Worm (Caenorhabditis elegans) whole organism, L4/young adult: ENCODE data around the gene JC8.7.

Experiments used
- W03F9.2 ChIP-seq: fragments of 150-350 bp; optimal IDR thresholded peaks from 2 replicates; lab custom pipeline; 2014; ENCODE audit warnings: missing biosample characterization, missing genetic modification characterization
- dao-5 ChIP-seq: sonication (generic microtip); optimal IDR thresholded peaks from 2 replicates; lab custom pipeline; 2016; ENCODE audit warnings: missing genotype, missing genetic modification characterization, moderate library complexity, missing compliant biosample characterization

DNA sequence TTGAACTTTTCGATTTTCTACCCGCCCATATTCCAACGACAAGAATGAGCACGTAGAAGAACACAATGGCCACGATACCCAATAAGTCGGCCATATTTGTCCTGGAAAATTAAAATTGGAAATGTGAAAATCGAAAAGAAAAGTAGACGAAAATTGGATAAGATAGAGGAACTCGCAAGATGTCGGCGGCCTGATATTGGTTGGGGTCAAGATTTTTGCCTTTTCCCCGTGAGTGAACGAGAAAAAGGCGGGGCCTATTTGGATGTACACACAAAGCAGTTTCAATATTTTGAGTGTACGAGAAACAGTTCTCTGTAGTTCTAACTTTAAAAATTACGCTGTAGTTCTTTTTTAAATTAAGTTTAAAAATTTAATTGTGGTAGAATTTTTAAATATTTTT lies 32.6 kb upstream of the JC8.7 start, which contains the start of gene cho-1:
- TF ChIP-seq dao-5 (tag; lab: Kevin White, UChicago) (no peak), W03F9.2 (tag; lab: Kevin White, UChicago) (no peak)
